Fruit fly (Drosophila melanogaster) whole organism, embryonic: ENCODE data around the gene CG42823.

ENCODE experiments used
- Adf1 ChIP-seq: fragments of 200-800 bp; sonication (Bioruptor generic); IDR thresholded peaks from 2 replicates; pipeline ENCODE4 v1.3.6; 2022; ENCODE audit warnings: missing biosample characterization, missing genetic modification characterization
- Aef1 ChIP-seq: fragments of 200-800 bp; sonication (Bioruptor generic); IDR thresholded peaks from 3 replicates; pipeline ENCODE4 v1.3.6; 2022; ENCODE audit warnings: missing biosample characterization, missing genetic modification characterization
- CG1024 ChIP-seq: fragments of 200-800 bp; sonication (Bioruptor generic); IDR thresholded peaks from 2 replicates; pipeline ENCODE4 v1.3.6; 2022; ENCODE audit warnings: missing biosample characterization, missing genetic modification characterization
- CG11085 ChIP-seq: fragments of 200-800 bp; sonication (Bioruptor generic); IDR thresholded peaks from 2 replicates; pipeline ENCODE4 v1.3.6; 2022; ENCODE audit warnings: missing biosample characterization, missing genetic modification characterization
- CG11504 ChIP-seq: fragments of 200-800 bp; sonication (Bioruptor generic); optimal IDR thresholded peaks from 3 replicates; lab custom pipeline; 2019; ENCODE audit warnings: missing biosample characterization, mild to moderate bottlenecking, missing genetic modification characterization, moderate library complexity
- CG11696 ChIP-seq: fragments of 200-800 bp; sonication (Bioruptor generic); IDR thresholded peaks from 2 replicates; pipeline ENCODE4 v1.3.6; 2022; ENCODE audit warnings: missing biosample characterization, missing genetic modification characterization
- CG12659 ChIP-seq: fragments of 200-800 bp; sonication (Bioruptor generic); optimal IDR thresholded peaks from 3 replicates; lab custom pipeline; 2017; ENCODE audit warnings: mild to moderate bottlenecking, missing biosample characterization, missing genetic modification reagents, missing genetic modification characterization
- CG13424 ChIP-seq: fragments of 200-800 bp; sonication (Bioruptor generic); optimal IDR thresholded peaks from 2 replicates; lab custom pipeline; 2019; ENCODE audit warnings: missing biosample characterization, mild to moderate bottlenecking, missing genetic modification characterization, moderate library complexity
- CG13894 ChIP-seq: fragments of 200-800 bp; sonication (Bioruptor generic); optimal IDR thresholded peaks from 3 replicates; lab custom pipeline; 2018; ENCODE audit warnings: missing biosample characterization, mild to moderate bottlenecking, missing genetic modification characterization, moderate library complexity
- CG15269 ChIP-seq: fragments of 200-800 bp; sonication (Bioruptor generic); optimal IDR thresholded peaks from 2 replicates; lab custom pipeline; 2018; ENCODE audit warnings: missing biosample characterization, mild to moderate bottlenecking, missing genetic modification characterization, moderate library complexity
- CG17802 ChIP-seq: fragments of 200-800 bp; sonication (Bioruptor generic); optimal IDR thresholded peaks from 2 replicates; lab custom pipeline; 2018; ENCODE audit warnings: missing biosample characterization, mild to moderate bottlenecking, missing genetic modification characterization, moderate library complexity
- CG2120 ChIP-seq: fragments of 200-800 bp; sonication (Bioruptor generic); optimal IDR thresholded peaks from 3 replicates; lab custom pipeline; 2016; ENCODE audit warnings: missing biosample characterization, missing genetic modification characterization
- CG2129 ChIP-seq: fragments of 200-800 bp; sonication (Bioruptor generic); IDR thresholded peaks from 2 replicates; pipeline ENCODE4 v1.3.6; 2022; ENCODE audit warnings: missing biosample characterization, missing genetic modification characterization; ENCODE audit not compliant: partially characterized antibody
- CG2875 ChIP-seq: fragments of 200-800 bp; sonication (Bioruptor generic); optimal IDR thresholded peaks from 2 replicates; lab custom pipeline; 2017; ENCODE audit warnings: missing biosample characterization, mild to moderate bottlenecking, missing genetic modification characterization, missing genetic modification reagents
- CG3281 ChIP-seq: fragments of 200-800 bp; sonication (Bioruptor generic); optimal IDR thresholded peaks from 3 replicates; lab custom pipeline; 2017; ENCODE audit warnings: missing biosample characterization, mild to moderate bottlenecking, missing genetic modification characterization
- CG3838 ChIP-seq: fragments of 200-800 bp; sonication (Bioruptor generic); optimal IDR thresholded peaks from 3 replicates; lab custom pipeline; 2016; ENCODE audit warnings: missing biosample characterization, missing genetic modification characterization
- CG9437 ChIP-seq: fragments of 200-800 bp; sonication (Bioruptor generic); optimal IDR thresholded peaks from 2 replicates; lab custom pipeline; 2018; ENCODE audit warnings: missing biosample characterization, mild to moderate bottlenecking, missing genetic modification characterization
- CHES-1-like ChIP-seq: fragments of 200-800 bp; sonication (Bioruptor generic); optimal IDR thresholded peaks from 2 replicates; lab custom pipeline; 2016; ENCODE audit warnings: missing biosample characterization, missing genetic modification characterization
- E2f1 ChIP-seq: fragments of 200-800 bp; sonication (Bioruptor generic); IDR thresholded peaks from 2 replicates; pipeline ENCODE4 v1.3.6; 2022; ENCODE audit warnings: missing biosample characterization, missing genetic modification characterization
- Gug ChIP-seq: fragments of 200-800 bp; sonication (Bioruptor generic); IDR thresholded peaks from 4 replicates; pipeline ENCODE4 v1.3.6; 2022; ENCODE audit warnings: missing biosample characterization, missing genetic modification characterization
- Hr3 ChIP-seq: fragments of 200-800 bp; sonication (Bioruptor generic); optimal IDR thresholded peaks from 3 replicates; lab custom pipeline; 2016; ENCODE audit warnings: missing biosample characterization, missing genetic modification characterization
- Hr39 ChIP-seq: fragments of >200 bp; optimal IDR thresholded peaks from 2 replicates; lab custom pipeline; 2017
- Lim3 ChIP-seq: fragments of 200-800 bp; sonication (Bioruptor generic); IDR thresholded peaks from 2 replicates; pipeline ENCODE4 v1.3.6; 2022; ENCODE audit warnings: missing biosample characterization, missing genetic modification characterization
- Med ChIP-seq: fragments of 200-800 bp; sonication (Bioruptor generic); peaks from one replicate; lab custom pipeline; 2016; ENCODE audit warnings: missing biosample characterization, missing genetic modification characterization, mild to moderate bottlenecking, inconsistent platforms, moderate library complexity
- NFAT ChIP-seq: fragments of 200-800 bp; sonication (Bioruptor generic); IDR thresholded peaks from 2 replicates; pipeline ENCODE4 v1.3.6; 2022; ENCODE audit warnings: missing biosample characterization, missing genetic modification characterization
- Oaz ChIP-seq: fragments of 200-800 bp; sonication (Bioruptor generic); IDR thresholded peaks from 2 replicates; pipeline ENCODE4 v1.3.6; 2022; ENCODE audit warnings: missing biosample characterization, missing genetic modification characterization
- Oli ChIP-seq: fragments of 200-800 bp; sonication (Bioruptor generic); optimal IDR thresholded peaks from 2 replicates; lab custom pipeline; 2018; ENCODE audit warnings: missing biosample characterization, mild to moderate bottlenecking, missing genetic modification characterization, moderate library complexity
- Ptx1 ChIP-seq: fragments of 200-800 bp; sonication (Bioruptor generic); IDR thresholded peaks from 2 replicates; pipeline ENCODE4 v1.3.6; 2022; ENCODE audit warnings: missing biosample characterization, missing genetic modification characterization
- Rx ChIP-seq: fragments of 200-800 bp; sonication (Bioruptor generic); IDR thresholded peaks from 2 replicates; pipeline ENCODE4 v1.3.6; 2022; ENCODE audit warnings: missing biosample characterization, missing genetic modification characterization
- Sox102F ChIP-seq: fragments of 200-800 bp; sonication (Bioruptor generic); optimal IDR thresholded peaks from 2 replicates; lab custom pipeline; 2018; ENCODE audit warnings: missing biosample characterization, mild to moderate bottlenecking, missing genetic modification characterization, moderate library complexity
- Spps ChIP-seq: fragments of 200-800 bp; sonication (Bioruptor generic); optimal IDR thresholded peaks from 2 replicates; lab custom pipeline; 2018; ENCODE audit warnings: missing biosample characterization, mild to moderate bottlenecking, missing genetic modification characterization
- ap ChIP-seq: fragments of 200-800 bp; sonication (Bioruptor generic); IDR thresholded peaks from 2 replicates; pipeline ENCODE4 v1.3.6; 2022; ENCODE audit warnings: missing biosample characterization, missing genetic modification characterization
- br ChIP-seq: fragments of >200 bp; optimal IDR thresholded peaks from 2 replicates; lab custom pipeline; 2017
- cad ChIP-seq: fragments of >200 bp; optimal IDR thresholded peaks from 2 replicates; lab custom pipeline; 2017; ENCODE audit warnings: missing biosample characterization, missing genetic modification characterization
- cg ChIP-seq: fragments of 200-800 bp; sonication (Bioruptor generic); optimal IDR thresholded peaks from 3 replicates; lab custom pipeline; 2019; ENCODE audit warnings: missing biosample characterization, mild to moderate bottlenecking, missing genetic modification characterization, moderate library complexity
- ci ChIP-seq: fragments of 200-800 bp; sonication (Bioruptor generic); IDR thresholded peaks from 3 replicates; pipeline ENCODE4 v1.3.6; 2022; ENCODE audit warnings: missing biosample characterization, missing genetic modification characterization
- crol ChIP-seq: fragments of 200-800 bp; sonication (Bioruptor generic); IDR thresholded peaks from 2 replicates; pipeline ENCODE4 v1.3.6; 2022; ENCODE audit warnings: missing biosample characterization, missing genetic modification characterization
- ewg ChIP-seq: fragments of 200-800 bp; sonication (Bioruptor generic); optimal IDR thresholded peaks from 3 replicates; lab custom pipeline; 2017; ENCODE audit warnings: mild to moderate bottlenecking, missing biosample characterization, missing genetic modification reagents, missing genetic modification characterization
- fd96Cb ChIP-seq: fragments of 200-800 bp; sonication (Bioruptor generic); optimal IDR thresholded peaks from 2 replicates; lab custom pipeline; 2018; ENCODE audit warnings: missing biosample characterization, mild to moderate bottlenecking, missing genetic modification characterization, moderate library complexity
- grn ChIP-seq: fragments of 200-800 bp; sonication (Bioruptor generic); optimal IDR thresholded peaks from 3 replicates; lab custom pipeline; 2017; ENCODE audit warnings: missing biosample characterization, missing genetic modification characterization
- hb ChIP-seq: fragments of 200-800 bp; sonication (Bioruptor generic); IDR thresholded peaks from 3 replicates; pipeline ENCODE4 v1.3.6; 2022; ENCODE audit warnings: missing biosample characterization, missing genetic modification characterization; ENCODE audit not compliant: partially characterized antibody
- hkb ChIP-seq, 2 experiments: fragments of 200-800 bp in 1 of 2; fragments of >200 bp in 1 of 2; sonication (Bioruptor generic) in 1 of 2; IDR thresholded peaks in 1 of 2; optimal IDR thresholded peaks in 1 of 2; 2 replicates each; pipeline versions ENCODE4 v1.3.6 to Lab custom; 2017 to 2022; ENCODE audit warnings: missing biosample characterization in 1 of 2, missing genetic modification characterization in 1 of 2
- ind ChIP-seq: fragments of 200-800 bp; sonication (Bioruptor generic); optimal IDR thresholded peaks from 3 replicates; lab custom pipeline; 2016; ENCODE audit warnings: missing biosample characterization, missing genetic modification characterization
- jumu ChIP-seq: fragments of 200-800 bp; sonication (Bioruptor generic); optimal IDR thresholded peaks from 3 replicates; lab custom pipeline; 2016; ENCODE audit warnings: missing biosample characterization, missing genetic modification characterization
- ken ChIP-seq: fragments of 200-800 bp; sonication (Bioruptor generic); IDR thresholded peaks from 3 replicates; pipeline ENCODE4 v1.3.6; 2022; ENCODE audit warnings: missing biosample characterization, missing genetic modification characterization
- otp ChIP-seq: fragments of 200-800 bp; sonication (Bioruptor generic); IDR thresholded peaks from 3 replicates; pipeline ENCODE4, ENCODE4 v1.3.6; 2022; ENCODE audit warnings: missing biosample characterization, missing genetic modification characterization
- scrt ChIP-seq: fragments of 200-800 bp; sonication (Bioruptor generic); optimal IDR thresholded peaks from 2 replicates; lab custom pipeline; 2018; ENCODE audit warnings: missing biosample characterization, mild to moderate bottlenecking, missing genetic modification characterization, moderate library complexity
- so ChIP-seq: fragments of 200-800 bp; sonication (Bioruptor generic); IDR thresholded peaks from 3 replicates; pipeline ENCODE4 v1.3.6; 2022; ENCODE audit warnings: missing biosample characterization, missing genetic modification characterization
- sqz ChIP-seq: fragments of 200-800 bp; sonication (Bioruptor generic); optimal IDR thresholded peaks from 3 replicates; lab custom pipeline; 2018; ENCODE audit warnings: missing biosample characterization, mild to moderate bottlenecking, missing genetic modification characterization
- stc ChIP-seq: fragments of 200-800 bp; sonication (Bioruptor generic); IDR thresholded peaks from 2 replicates; pipeline ENCODE4 v1.3.6; 2022; ENCODE audit warnings: missing biosample characterization, missing genetic modification characterization
- tio ChIP-seq: fragments of 200-800 bp; sonication (Bioruptor generic); optimal IDR thresholded peaks from 2 replicates; lab custom pipeline; 2017; ENCODE audit warnings: missing biosample characterization, missing genetic modification characterization, inconsistent platforms
- vfl ChIP-seq: fragments of 200-800 bp; sonication (Bioruptor generic); optimal IDR thresholded peaks from 2 replicates; lab custom pipeline; 2016; ENCODE audit warnings: missing biosample characterization, missing genetic modification characterization

Gene CG42823

DNA sequence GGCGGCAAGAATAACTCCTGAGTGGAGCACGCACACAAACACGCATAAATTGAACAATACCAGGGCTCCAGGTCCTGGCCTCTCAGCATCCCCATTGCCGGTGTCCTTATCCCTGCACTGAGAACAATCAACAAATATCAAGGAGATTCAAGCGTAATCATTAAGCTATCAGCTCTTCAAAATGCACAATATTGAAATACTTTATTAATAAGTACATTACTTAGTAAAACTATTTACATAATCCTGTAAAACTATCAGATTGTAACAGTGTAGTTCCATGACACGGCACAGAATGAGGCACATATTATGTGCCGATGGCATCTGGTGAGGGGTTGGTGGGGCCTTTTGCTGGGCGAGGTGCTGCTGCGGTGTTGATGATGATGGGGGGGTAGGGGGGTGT is 33.8 kb downstream of the CG42823 start (continued):
- TF ChIP-seq ci (no peak), scrt (GFP tag; lab: Kevin White, UChicago) (peak; percentile 10), so (GFP tag; lab: Robert Waterston, UW) (0 out of 3 replicates have a peak, but pooled peaks have one; percentile 52), Med (GFP tag; lab: Kevin White, UChicago) (peak; percentile 82), Ptx1 (peak; percentile 51), CG2875 (GFP tag; lab: Kevin White, UChicago) (no peak), Aef1 (GFP tag; lab: Robert Waterston, UW) (0 out of 3 replicates have a peak, but pooled peaks have one; percentile 34), Gug (no peak), ewg (GFP tag; lab: Kevin White, UChicago) (no peak), CG2129 (GFP tag; lab: Robert Waterston, UW) (no peak), Oaz (GFP tag; lab: Robert Waterston, UW) (peak; percentile 15; the same call in 1 of the 2 replicates), stc (GFP tag; lab: Robert Waterston, UW) (peak; percentile 25; the same call in 1 of the 2 replicates), Hr3 (GFP tag; lab: Kevin White, UChicago) (no peak), ken (GFP tag; lab: Robert Waterston, UW) (no peak), CG9437 (GFP tag; lab: Kevin White, UChicago) (no peak), ind (GFP tag; lab: Kevin White, UChicago) (peak; percentile 11), Oli (tag; lab: Kevin White, UChicago) (peak; percentile 0), CG11696 (GFP tag; lab: Robert Waterston, UW) (no peak), CG13424 (peak; percentile 2), tio (no peak), CG1024 (no peak), Sox102F (peak; percentile 19), NFAT (GFP tag; lab: Robert Waterston, UW) (peak; percentile 4; the same call in 1 of the 2 replicates), cg (no peak), hb (GFP tag; lab: Robert Waterston, UW) (no peak), Adf1 (no peak), Lim3 (GFP tag; lab: Robert Waterston, UW) (no peak), hkb (optimal IDR thresholded peaks at IDR 0.05; lab: Kevin White, UChicago) (no peak), hkb (GFP tag; IDR thresholded peaks at IDR 0.05; lab: Robert Waterston, UW) (no peak), br (lab: Kevin White, UChicago) (no peak), CG17802 (tag; lab: Kevin White, UChicago) (no peak), CG3838 (GFP tag; lab: Kevin White, UChicago) (no peak), CG12659 (peak; percentile 18), CG11504 (tag; lab: Kevin White, UChicago) (peak; percentile 49), Rx (GFP tag; lab: Robert Waterston, UW) (0 out of 2 replicates have a peak, but pooled peaks have one; percentile 14), vfl (GFP tag; lab: Kevin White, UChicago) (no peak), fd96Cb (tag; lab: Kevin White, UChicago) (peak; percentile 8), CG15269 (tag; lab: Kevin White, UChicago) (peak; percentile 14), CG13894 (peak; percentile 30), crol (peak; percentile 55; the same call in 1 of the 2 replicates), CHES-1-like (GFP tag; lab: Kevin White, UChicago) (no peak), Hr39 (lab: Kevin White, UChicago) (no peak), jumu (GFP tag; lab: Kevin White, UChicago) (no peak), E2f1 (GFP tag; lab: Robert Waterston, UW) (peak; percentile 26; the same call in 1 of the 2 replicates), CG11085 (GFP tag; lab: Robert Waterston, UW) (no peak), CG2120 (GFP tag; lab: Kevin White, UChicago) (peak; percentile 41), otp (GFP tag; lab: Robert Waterston, UW) (0 out of 3 replicates have a peak, but pooled peaks have one; percentile 11), grn (no peak), CG3281 (peak; percentile 29), sqz (GFP tag; lab: Kevin White, UChicago) (no peak), cad (no peak), ap (GFP tag; lab: Robert Waterston, UW) (no peak), Spps (tag; lab: Kevin White, UChicago) (no peak)
